Worm (Caenorhabditis elegans): Measurements from ENCODE around the gene frpr-9.

ce11 chrV:11040020-11040419, 48.1 kb downstream of the frpr-9 start, which contains the start of gene C45B11.9:
- TF ChIP-seq ama-1 (optimal IDR thresholded peaks at IDR 0.05) (no peak), aha-1 (tag; optimal IDR thresholded peaks at IDR 0.05) (no peak), aly-2 (tag; optimal IDR thresholded peaks at IDR 0.05) (no peak), zag-1 (tag; optimal IDR thresholded peaks at IDR 0.05) (no peak), lin-39 (tag; optimal IDR thresholded peaks at IDR 0.05) (no peak), C16A3.4 (tag; optimal IDR thresholded peaks at IDR 0.05) (no peak)

Data from whole organism, L1 larva.